Worm (Caenorhabditis elegans) whole organism, L1 larva: ENCODE data around the gene jhdm-1.
A peak's percentile ranks its signal among the peaks of the same experiment; 100 is the strongest.

Source experiments
- C04F5.9 ChIP-seq: sonication (generic microtip); optimal IDR thresholded peaks from 2 replicates; lab custom pipeline; 2016; ENCODE audit warnings: missing genetic modification characterization, missing compliant biosample characterization
- C16A3.4 ChIP-seq: fragments of 150-350 bp; optimal IDR thresholded peaks from 2 replicates; lab custom pipeline; 2014; ENCODE audit warnings: missing biosample characterization, missing genetic modification characterization
- Y116A8C.19 ChIP-seq: sonication (generic microtip); optimal IDR thresholded peaks from 2 replicates; lab custom pipeline; 2016; ENCODE audit warnings: missing compliant biosample characterization, missing genetic modification characterization, borderline replicate concordance
- alr-1 ChIP-seq: fragments of 200-800 bp; sonication (Bioruptor generic); optimal IDR thresholded peaks from 2 replicates; lab custom pipeline; 2018; ENCODE audit warnings: borderline replicate concordance, mild to moderate bottlenecking, missing genetic modification characterization, missing compliant biosample characterization
- ama-1 ChIP-seq: fragments of 150-350 bp; optimal IDR thresholded peaks from 2 replicates; lab custom pipeline; 2014
- ceh-63 ChIP-seq: fragments of 200-800 bp; sonication (Bioruptor generic); optimal IDR thresholded peaks from 2 replicates; lab custom pipeline; 2018; ENCODE audit warnings: mild to moderate bottlenecking, missing genetic modification characterization, missing compliant biosample characterization
- ceh-82 ChIP-seq, 3 experiments: fragments of 150-350 bp in 1 of 3; sonication (generic microtip) in 2 of 3; optimal IDR thresholded peaks; 2 replicates each; lab custom pipeline; 2014 to 2017; ENCODE audit warnings: missing biosample characterization in 3 of 3, missing genetic modification characterization in 3 of 3
- ceh-88 ChIP-seq: fragments of 200-800 bp; sonication (Bioruptor generic); IDR thresholded peaks from 2 replicates; pipeline ENCODE4 v1.3.6; 2022; ENCODE audit warnings: missing genetic modification characterization, missing compliant biosample characterization
- ces-1 ChIP-seq: fragments of 150-350 bp; optimal IDR thresholded peaks from 2 replicates; lab custom pipeline; 2014; ENCODE audit warnings: missing biosample characterization, missing genetic modification reagents, missing genetic modification characterization
- dpl-1 ChIP-seq, 3 experiments: fragments of 150-350 bp in 2 of 3; sonication (generic microtip) in 1 of 3; optimal IDR thresholded peaks; 2 replicates each; lab custom pipeline; 2014 to 2017; ENCODE audit warnings: missing biosample characterization in 3 of 3, missing genetic modification characterization in 3 of 3, missing genetic modification reagents in 3 of 3
- egl-13 ChIP-seq: sonication (generic microtip); optimal IDR thresholded peaks from 2 replicates; lab custom pipeline; 2016; ENCODE audit warnings: missing genotype, missing genetic modification reagents, missing genetic modification characterization, missing compliant biosample characterization
- egl-27 ChIP-seq, 2 experiments: fragments of 150-350 bp in 1 of 2; sonication (generic microtip); optimal IDR thresholded peaks; 3 replicates each; lab custom pipeline; 2017 to 2018; ENCODE audit warnings: missing biosample characterization in 2 of 2, missing genetic modification characterization in 2 of 2, missing genetic modification reagents in 2 of 2
- elt-3 ChIP-seq, 6 experiments: fragments of 150-350 bp in 1 of 6; sonication (generic microtip); optimal IDR thresholded peaks; 2 replicates each; lab custom pipeline; 2017 to 2018; ENCODE audit warnings: missing biosample characterization in 6 of 6, missing genetic modification characterization in 6 of 6, inconsistent platforms in 1 of 6
- fkh-8 ChIP-seq: sonication (generic microtip); optimal IDR thresholded peaks from 2 replicates; lab custom pipeline; 2016; ENCODE audit warnings: mild to moderate bottlenecking, missing genetic modification characterization, missing compliant biosample characterization
- fos-1 ChIP-seq: fragments of 150-350 bp; optimal IDR thresholded peaks from 2 replicates; lab custom pipeline; 2014; ENCODE audit warnings: missing biosample characterization, missing genetic modification characterization
- grh-1 ChIP-seq: fragments of 200-800 bp; sonication (Bioruptor generic); IDR thresholded peaks from 2 replicates; pipeline ENCODE4 v1.3.6; 2022; ENCODE audit warnings: missing genetic modification reagents, missing genetic modification characterization, missing compliant biosample characterization
- hlh-17 ChIP-seq: fragments of 200-800 bp; sonication (Bioruptor generic); optimal IDR thresholded peaks from 2 replicates; lab custom pipeline; 2018; ENCODE audit warnings: missing genetic modification characterization, mild to moderate bottlenecking, missing compliant biosample characterization, moderate library complexity, borderline replicate concordance
- lin-13 ChIP-seq: fragments of 150-350 bp; optimal IDR thresholded peaks from 2 replicates; lab custom pipeline; 2014; ENCODE audit warnings: missing biosample characterization, missing genetic modification reagents, missing genetic modification characterization
- lin-14 ChIP-seq: fragments of 200-800 bp; sonication (Bioruptor generic); optimal IDR thresholded peaks from 2 replicates; lab custom pipeline; 2018; ENCODE audit warnings: mild to moderate bottlenecking, missing genetic modification characterization, moderate library complexity, missing compliant biosample characterization
- lin-15B ChIP-seq: fragments of 150-350 bp; sonication (generic microtip); optimal IDR thresholded peaks from 3 replicates; lab custom pipeline; 2014; ENCODE audit warnings: missing biosample characterization, missing genetic modification characterization
- lin-35 ChIP-seq, 2 experiments: fragments of 150-350 bp; optimal IDR thresholded peaks; 2 replicates each; lab custom pipeline; 2014; ENCODE audit warnings: missing biosample characterization in 2 of 2, missing genetic modification characterization in 2 of 2, missing genetic modification reagents in 2 of 2
- lir-3 ChIP-seq: sonication (generic microtip); optimal IDR thresholded peaks from 2 replicates; lab custom pipeline; 2016; ENCODE audit warnings: mild to moderate bottlenecking, missing genetic modification characterization, moderate library complexity, missing compliant biosample characterization; ENCODE audit not compliant: poor library complexity
- mab-9 ChIP-seq: fragments of 200-800 bp; sonication (Bioruptor generic); IDR thresholded peaks from 2 replicates; pipeline ENCODE4 v1.3.6; 2022; ENCODE audit warnings: missing genetic modification reagents, missing genetic modification characterization, missing compliant biosample characterization
- mdl-1 ChIP-seq, 2 experiments: fragments of 150-350 bp; optimal IDR thresholded peaks; 2 replicates each; lab custom pipeline; 2014 to 2017; ENCODE audit warnings: missing biosample characterization in 2 of 2, missing genetic modification characterization in 2 of 2, inconsistent platforms in 1 of 2
- mef-2 ChIP-seq: fragments of 150-350 bp; optimal IDR thresholded peaks from 2 replicates; lab custom pipeline; 2014; ENCODE audit warnings: missing biosample characterization, missing genetic modification characterization
- mep-1 ChIP-seq: fragments of 150-350 bp; optimal IDR thresholded peaks from 2 replicates; lab custom pipeline; 2014; ENCODE audit warnings: missing biosample characterization, missing genetic modification characterization
- nhr-19 ChIP-seq: fragments of 200-800 bp; sonication (Bioruptor generic); conservative IDR thresholded peaks from 2 replicates; pipeline ENCODE4 v1.3.6; 2022; ENCODE audit warnings: missing genetic modification characterization, missing compliant biosample characterization
- nhr-237 ChIP-seq: fragments of 150-350 bp; optimal IDR thresholded peaks from 2 replicates; lab custom pipeline; 2014; ENCODE audit warnings: missing biosample characterization, missing genetic modification characterization
- nhr-47 ChIP-seq: sonication (generic microtip); optimal IDR thresholded peaks from 2 replicates; lab custom pipeline; 2016; ENCODE audit warnings: mild to moderate bottlenecking, missing genetic modification characterization, moderate library complexity, missing compliant biosample characterization
- nhr-71 ChIP-seq: sonication (generic microtip); optimal IDR thresholded peaks from 2 replicates; lab custom pipeline; 2016; ENCODE audit warnings: mild to moderate bottlenecking, missing genetic modification characterization, moderate library complexity, missing compliant biosample characterization
- nhr-76 ChIP-seq: sonication (generic microtip); optimal IDR thresholded peaks from 2 replicates; lab custom pipeline; 2017; ENCODE audit warnings: missing biosample characterization, missing genetic modification characterization
- nhr-77 ChIP-seq: fragments of 150-350 bp; optimal IDR thresholded peaks from 2 replicates; lab custom pipeline; 2014; ENCODE audit warnings: missing biosample characterization, missing genetic modification characterization
- pag-3 ChIP-seq: sonication (generic microtip); optimal IDR thresholded peaks from 2 replicates; lab custom pipeline; 2017; ENCODE audit warnings: missing genetic modification characterization, mild to moderate bottlenecking, missing compliant biosample characterization, antibody characterized with exemption, borderline replicate concordance; ENCODE audit not compliant: insufficient read depth
- pax-3 ChIP-seq: fragments of 200-800 bp; sonication (Bioruptor generic); optimal IDR thresholded peaks from 2 replicates; lab custom pipeline; 2018; ENCODE audit warnings: mild to moderate bottlenecking, missing genetic modification characterization, moderate library complexity, missing compliant biosample characterization
- pqm-1 ChIP-seq: sonication (generic microtip); optimal IDR thresholded peaks from 3 replicates; lab custom pipeline; 2017; ENCODE audit warnings: missing biosample characterization, missing genetic modification characterization
- rnt-1 ChIP-seq: sonication (generic microtip); optimal IDR thresholded peaks from 2 replicates; lab custom pipeline; 2016; ENCODE audit warnings: mild to moderate bottlenecking, missing genetic modification characterization, moderate library complexity, missing compliant biosample characterization
- skn-1 ChIP-seq: fragments of 150-350 bp; optimal IDR thresholded peaks from 2 replicates; lab custom pipeline; 2014; ENCODE audit warnings: missing biosample characterization, missing genetic modification characterization
- snu-23 ChIP-seq: sonication (generic microtip); optimal IDR thresholded peaks from 2 replicates; lab custom pipeline; 2016; ENCODE audit warnings: missing genetic modification characterization, missing compliant biosample characterization
- sox-4 ChIP-seq: sonication (generic microtip); optimal IDR thresholded peaks from 2 replicates; lab custom pipeline; 2016; ENCODE audit warnings: missing genetic modification characterization, missing compliant biosample characterization
- sptf-1 ChIP-seq: fragments of 150-350 bp; optimal IDR thresholded peaks from 2 replicates; lab custom pipeline; 2014; ENCODE audit warnings: missing biosample characterization, missing genetic modification characterization
- sup-37 ChIP-seq: fragments of 200-800 bp; sonication (Bioruptor generic); optimal IDR thresholded peaks from 2 replicates; lab custom pipeline; 2018; ENCODE audit warnings: mild to moderate bottlenecking, missing genetic modification characterization, missing compliant biosample characterization
- swsn-7 ChIP-seq: sonication (generic microtip); optimal IDR thresholded peaks from 2 replicates; lab custom pipeline; 2016; ENCODE audit warnings: missing genetic modification characterization, missing compliant biosample characterization
- tlp-1 ChIP-seq: fragments of 150-350 bp; optimal IDR thresholded peaks from 2 replicates; lab custom pipeline; 2014; ENCODE audit warnings: missing biosample characterization, missing genetic modification characterization
- unc-130 ChIP-seq: fragments of 150-350 bp; optimal IDR thresholded peaks from 2 replicates; lab custom pipeline; 2017; ENCODE audit warnings: missing biosample characterization, missing genetic modification characterization, inconsistent platforms
- unc-98 ChIP-seq: fragments of 200-800 bp; sonication (Bioruptor generic); IDR thresholded peaks from 2 replicates; pipeline ENCODE4 v1.3.6; 2022; ENCODE audit warnings: missing genetic modification characterization, missing compliant biosample characterization
- vab-15 ChIP-seq: sonication (generic microtip); optimal IDR thresholded peaks from 2 replicates; lab custom pipeline; 2017; ENCODE audit warnings: missing genotype, mild to moderate bottlenecking, missing genetic modification characterization, missing compliant biosample characterization
- xbp-1 ChIP-seq: sonication (generic microtip); optimal IDR thresholded peaks from 2 replicates; lab custom pipeline; 2016; ENCODE audit warnings: missing genetic modification characterization, missing compliant biosample characterization
- ztf-11 ChIP-seq, 2 experiments: sonication (generic microtip); optimal IDR thresholded peaks; 2 replicates each; lab custom pipeline; 2016 to 2017; ENCODE audit warnings: missing genetic modification characterization in 2 of 2, missing biosample characterization in 1 of 2, missing compliant biosample characterization in 1 of 2

The jhdm-1 gene

ce11 chrIII:6442305-6443125 lies 11.8 kb upstream of the jhdm-1 start, which contains the start of gene mel-32 (continued):
- peak; percentile 20 for TF ChIP-seq nhr-47 (tag; lab: Kevin White, UChicago)
- no peak for TF ChIP-seq mep-1
- TF ChIP-seq nhr-71 (tag; lab: Kevin White, UChicago): peak; percentile 41
- peak in 1 of 3 experiments; percentile 15 for TF ChIP-seq ceh-82 (tag; optimal IDR thresholded peaks at IDR 0.05; lab: Kevin White, UChicago)
- peak; percentile 26 for TF ChIP-seq snu-23
- no peak for TF ChIP-seq ceh-88 (GFP tag; lab: Robert Waterston, UW)
- no peak for TF ChIP-seq ceh-63
- no peak for TF ChIP-seq mef-2 (tag; lab: Kevin White, UChicago)
- no peak for TF ChIP-seq unc-130 (tag; lab: Kevin White, UChicago)

ce11 chrIII:6444335-6444734 lies 9.9 kb upstream of the jhdm-1 start, which contains the start of gene C05D11.13:
Gene C05D11.13 (minus strand): TSS chrIII:6444586.
- TF ChIP-seq nhr-77 (tag; lab: Kevin White, UChicago): no peak
- no peak for TF ChIP-seq Y116A8C.19
- TF ChIP-seq pqm-1 (tag; lab: Kevin White, UChicago): no peak
- TF ChIP-seq lin-15B (tag; lab: Kevin White, UChicago): no peak
- TF ChIP-seq egl-13 (tag; lab: Kevin White, UChicago): no peak
- TF ChIP-seq rnt-1: peak; percentile 26
- no peak for TF ChIP-seq nhr-76 (tag; lab: Kevin White, UChicago)
- no peak for TF ChIP-seq vab-15 (tag; lab: Kevin White, UChicago)
- no peak for TF ChIP-seq nhr-47 (tag; lab: Kevin White, UChicago)
- TF ChIP-seq lin-35 (GFP tag; optimal IDR thresholded peaks at IDR 0.05; lab: Kevin White, UChicago): peak; percentile 24 to 54
- TF ChIP-seq lin-14 (GFP tag; lab: Kevin White, UChicago): peak; percentile 62
- TF ChIP-seq mep-1: peak; percentile 78
- TF ChIP-seq sptf-1: no peak
- TF ChIP-seq mef-2 (tag; lab: Kevin White, UChicago): no peak
- no peak for TF ChIP-seq C04F5.9 (tag; lab: Kevin White, UChicago)
- no peak for TF ChIP-seq lir-3 (tag; lab: Kevin White, UChicago)
- peak in 2 of 3 experiments; percentile 9 to 47 for TF ChIP-seq dpl-1 (GFP tag; optimal IDR thresholded peaks at IDR 0.05; lab: Kevin White, UChicago)
- TF ChIP-seq nhr-19: 0 out of 2 replicates have a peak, but pooled peaks have one; percentile 3
- TF ChIP-seq elt-3 (tag; optimal IDR thresholded peaks at IDR 0.05; lab: Kevin White, UChicago): peak in 1 of 6 experiments; percentile 16
- TF ChIP-seq snu-23: peak; percentile 56
- TF ChIP-seq nhr-237: no peak
- TF ChIP-seq hlh-17 (GFP tag; lab: Kevin White, UChicago): no peak
- TF ChIP-seq xbp-1: peak; percentile 9
- TF ChIP-seq alr-1 (tag; lab: Kevin White, UChicago): no peak
- no peak for TF ChIP-seq skn-1 (tag; lab: Kevin White, UChicago)
- TF ChIP-seq mab-9: no peak
- no peak for TF ChIP-seq fkh-8 (tag; lab: Kevin White, UChicago)
- no peak for TF ChIP-seq grh-1 (GFP tag; lab: Robert Waterston, UW)
- no peak for TF ChIP-seq tlp-1 (tag; lab: Kevin White, UChicago)
- TF ChIP-seq fos-1 (tag; lab: Kevin White, UChicago): no peak
- TF ChIP-seq lin-13 (GFP tag; lab: Kevin White, UChicago): no peak
- TF ChIP-seq nhr-71 (tag; lab: Kevin White, UChicago): peak; percentile 50
- no peak for TF ChIP-seq sox-4 (tag; lab: Kevin White, UChicago)
- TF ChIP-seq unc-98 (GFP tag; lab: Robert Waterston, UW): no peak
- no peak for TF ChIP-seq ztf-11 (tag; optimal IDR thresholded peaks at IDR 0.05; lab: Kevin White, UChicago)
- TF ChIP-seq egl-27 (tag; optimal IDR thresholded peaks at IDR 0.05; lab: Kevin White, UChicago): no peak
- TF ChIP-seq C16A3.4 (tag; lab: Kevin White, UChicago): peak; percentile 34
- peak; percentile 65 for TF ChIP-seq ama-1 (lab: Kevin White, UChicago)
- TF ChIP-seq pax-3: no peak
- peak in 1 of 2 experiments; percentile 23 for TF ChIP-seq mdl-1 (tag; optimal IDR thresholded peaks at IDR 0.05; lab: Kevin White, UChicago)
- TF ChIP-seq sup-37 (GFP tag; lab: Kevin White, UChicago): no peak
- TF ChIP-seq pag-3 (tag; lab: Kevin White, UChicago): no peak
- TF ChIP-seq ces-1: no peak
- TF ChIP-seq swsn-7 (tag; lab: Kevin White, UChicago): no peak
